Worm (Caenorhabditis elegans) whole organism, L2 larva: ENCODE data around the gene C56C10.9.

Experiments used
- elt-1 ChIP-seq: fragments of 150-350 bp; optimal IDR thresholded peaks from 2 replicates; lab custom pipeline; 2014; ENCODE audit warnings: missing biosample characterization, missing genetic modification characterization
- lin-13 ChIP-seq: fragments of 150-350 bp; optimal IDR thresholded peaks from 2 replicates; lab custom pipeline; 2014; ENCODE audit warnings: missing biosample characterization, missing genetic modification reagents, missing genetic modification characterization
- lin-39 ChIP-seq: fragments of 150-350 bp; optimal IDR thresholded peaks from 2 replicates; lab custom pipeline; 2014; ENCODE audit warnings: missing biosample characterization, missing genetic modification reagents, missing genetic modification characterization
- nhr-237 ChIP-seq: fragments of 150-350 bp; optimal IDR thresholded peaks from 2 replicates; lab custom pipeline; 2014; ENCODE audit warnings: missing biosample characterization, missing genetic modification characterization
- nhr-25 ChIP-seq: fragments of 150-350 bp; sonication (generic microtip); optimal IDR thresholded peaks from 3 replicates; lab custom pipeline; 2014; ENCODE audit warnings: missing biosample characterization, missing genetic modification characterization
- nhr-77 ChIP-seq: fragments of 150-350 bp; optimal IDR thresholded peaks from 2 replicates; lab custom pipeline; 2014; ENCODE audit warnings: missing biosample characterization, missing genetic modification characterization
- sem-4 ChIP-seq: fragments of 150-350 bp; optimal IDR thresholded peaks from 2 replicates; lab custom pipeline; 2014; ENCODE audit warnings: missing biosample characterization, missing genetic modification reagents, missing genetic modification characterization
- unc-39 ChIP-seq: fragments of 150-350 bp; optimal IDR thresholded peaks from 2 replicates; lab custom pipeline; 2014; ENCODE audit warnings: missing biosample characterization, missing genetic modification characterization
- ztf-4 ChIP-seq: fragments of 150-350 bp; optimal IDR thresholded peaks from 2 replicates; lab custom pipeline; 2014; ENCODE audit warnings: missing biosample characterization, missing genetic modification characterization

The C56C10.9 gene

ce11 chrII:6544842-6545410 is 47.2 kb downstream of the C56C10.9 start, which contains the start of gene lron-15:
Gene lron-15 (minus strand): TSS chrII:6544892.
- TF ChIP-seq ztf-4 (tag; lab: Kevin White, UChicago) = no peak
- TF ChIP-seq lin-39 (tag; lab: Kevin White, UChicago) = no peak
- TF ChIP-seq lin-13 = no peak
- no peak for TF ChIP-seq nhr-25 (tag; lab: Kevin White, UChicago)
- no peak for TF ChIP-seq elt-1
- TF ChIP-seq nhr-237 (tag; lab: Kevin White, UChicago) = no peak
- no peak for TF ChIP-seq sem-4 (tag; lab: Kevin White, UChicago)
- no peak for TF ChIP-seq nhr-77
- no peak for TF ChIP-seq unc-39 (tag; lab: Kevin White, UChicago)
